Worm (Caenorhabditis elegans) whole organism, L2 larva: ENCODE measurements around the gene pkd-2.

Experiments
- F13H6.1 ChIP-seq: sonication (generic microtip); optimal IDR thresholded peaks from 2 replicates; lab custom pipeline; 2016; ENCODE audit warnings: missing genetic modification characterization, missing compliant biosample characterization
- ZK546.5 ChIP-seq: sonication (generic microtip); optimal IDR thresholded peaks from 2 replicates; lab custom pipeline; 2017; ENCODE audit warnings: missing biosample characterization, missing genetic modification characterization
- alr-1 ChIP-seq: fragments of 150-350 bp; optimal IDR thresholded peaks from 2 replicates; lab custom pipeline; 2014; ENCODE audit warnings: missing biosample characterization, missing genetic modification characterization
- aly-2 ChIP-seq: fragments of 150-350 bp; optimal IDR thresholded peaks from 2 replicates; lab custom pipeline; 2014; ENCODE audit warnings: missing biosample characterization, missing genetic modification characterization
- ama-1 ChIP-seq: fragments of 150-350 bp; optimal IDR thresholded peaks from 2 replicates; lab custom pipeline; 2018; ENCODE audit warnings: inconsistent platforms
- blmp-1 ChIP-seq: sonication (generic microtip); optimal IDR thresholded peaks from 2 replicates; lab custom pipeline; 2017; ENCODE audit warnings: missing genetic modification characterization, mild to moderate bottlenecking, missing compliant biosample characterization, antibody characterized with exemption, moderate library complexity; ENCODE audit not compliant: insufficient read depth
- ceh-16 ChIP-seq: fragments of 150-350 bp; optimal IDR thresholded peaks from 2 replicates; lab custom pipeline; 2014; ENCODE audit warnings: missing biosample characterization, missing genetic modification characterization
- ceh-82 ChIP-seq: fragments of 150-350 bp; optimal IDR thresholded peaks from 2 replicates; lab custom pipeline; 2014; ENCODE audit warnings: missing biosample characterization, missing genetic modification characterization
- elt-1 ChIP-seq: fragments of 150-350 bp; optimal IDR thresholded peaks from 2 replicates; lab custom pipeline; 2014; ENCODE audit warnings: missing biosample characterization, missing genetic modification characterization
- elt-3 ChIP-seq: sonication (generic microtip); optimal IDR thresholded peaks from 2 replicates; lab custom pipeline; 2017; ENCODE audit warnings: missing biosample characterization, missing genetic modification characterization
- lin-11 ChIP-seq: fragments of 150-350 bp; sonication (generic microtip); optimal IDR thresholded peaks from 2 replicates; lab custom pipeline; 2014; ENCODE audit warnings: missing biosample characterization, missing genetic modification characterization, inconsistent platforms, mixed read lengths
- lin-13 ChIP-seq: fragments of 150-350 bp; optimal IDR thresholded peaks from 2 replicates; lab custom pipeline; 2014; ENCODE audit warnings: missing biosample characterization, missing genetic modification reagents, missing genetic modification characterization
- lin-39 ChIP-seq: fragments of 150-350 bp; optimal IDR thresholded peaks from 2 replicates; lab custom pipeline; 2014; ENCODE audit warnings: missing biosample characterization, missing genetic modification reagents, missing genetic modification characterization
- mab-5 ChIP-seq: fragments of 150-350 bp; optimal IDR thresholded peaks from 2 replicates; lab custom pipeline; 2014; ENCODE audit warnings: missing biosample characterization, missing genetic modification characterization
- mbf-1 ChIP-seq: sonication (generic microtip); optimal IDR thresholded peaks from 2 replicates; lab custom pipeline; 2017; ENCODE audit warnings: missing biosample characterization, missing genetic modification characterization
- mdl-1 ChIP-seq, 2 experiments: fragments of 150-350 bp in 1 of 2; sonication (generic microtip) in 1 of 2; optimal IDR thresholded peaks; 2 replicates each; lab custom pipeline; 2017; ENCODE audit warnings: missing biosample characterization in 2 of 2, missing genetic modification characterization in 2 of 2
- nhr-10 ChIP-seq: sonication (generic microtip); optimal IDR thresholded peaks from 2 replicates; lab custom pipeline; 2017; ENCODE audit warnings: missing biosample characterization, missing genetic modification characterization
- nhr-11 ChIP-seq: fragments of 150-350 bp; optimal IDR thresholded peaks from 2 replicates; lab custom pipeline; 2014; ENCODE audit warnings: missing biosample characterization, missing genetic modification characterization
- nhr-129 ChIP-seq: fragments of 150-350 bp; optimal IDR thresholded peaks from 2 replicates; lab custom pipeline; 2014; ENCODE audit warnings: missing biosample characterization, missing genetic modification characterization
- nhr-21 ChIP-seq: fragments of 150-350 bp; optimal IDR thresholded peaks from 2 replicates; lab custom pipeline; 2014; ENCODE audit warnings: missing biosample characterization, missing genetic modification characterization
- nhr-25 ChIP-seq: fragments of 150-350 bp; sonication (generic microtip); optimal IDR thresholded peaks from 3 replicates; lab custom pipeline; 2014; ENCODE audit warnings: missing biosample characterization, missing genetic modification characterization
- nhr-6 ChIP-seq: fragments of 150-350 bp; optimal IDR thresholded peaks from 2 replicates; lab custom pipeline; 2014; ENCODE audit warnings: missing biosample characterization, missing genetic modification characterization
- peb-1 ChIP-seq: fragments of 150-350 bp; optimal IDR thresholded peaks from 2 replicates; lab custom pipeline; 2014; ENCODE audit warnings: missing biosample characterization, missing genetic modification characterization
- sem-4 ChIP-seq: fragments of 150-350 bp; optimal IDR thresholded peaks from 2 replicates; lab custom pipeline; 2014; ENCODE audit warnings: missing biosample characterization, missing genetic modification reagents, missing genetic modification characterization
- skn-1 ChIP-seq: sonication (generic microtip); optimal IDR thresholded peaks from 2 replicates; lab custom pipeline; 2017; ENCODE audit warnings: missing biosample characterization, missing genetic modification characterization
- sma-3 ChIP-seq: sonication (generic microtip); optimal IDR thresholded peaks from 2 replicates; lab custom pipeline; 2016; ENCODE audit warnings: missing genetic modification reagents, missing genetic modification characterization, missing compliant biosample characterization
- sma-9 ChIP-seq, 2 experiments: fragments of 150-350 bp in 1 of 2; sonication (generic microtip) in 1 of 2; optimal IDR thresholded peaks; 2 replicates each; lab custom pipeline; 2014 to 2016; ENCODE audit warnings: missing genetic modification characterization in 2 of 2, mild to moderate bottlenecking in 1 of 2, missing biosample characterization in 1 of 2, missing compliant biosample characterization in 1 of 2, missing genetic modification reagents in 1 of 2, moderate library complexity in 1 of 2
- snpc-4 ChIP-seq: fragments of 150-350 bp; optimal IDR thresholded peaks from 2 replicates; lab custom pipeline; 2014; ENCODE audit warnings: missing biosample characterization, missing genetic modification characterization
- unc-39 ChIP-seq: fragments of 150-350 bp; optimal IDR thresholded peaks from 2 replicates; lab custom pipeline; 2014; ENCODE audit warnings: missing biosample characterization, missing genetic modification characterization
- unc-55 ChIP-seq: fragments of 150-350 bp; sonication (generic microtip); optimal IDR thresholded peaks from 3 replicates; lab custom pipeline; 2014; ENCODE audit warnings: missing biosample characterization, missing genetic modification reagents, missing genetic modification characterization
- unc-62 ChIP-seq: fragments of 150-350 bp; optimal IDR thresholded peaks from 2 replicates; lab custom pipeline; 2014; ENCODE audit warnings: missing biosample characterization, missing genetic modification reagents, missing genetic modification characterization
- zag-1 ChIP-seq: fragments of 150-350 bp; optimal IDR thresholded peaks from 2 replicates; lab custom pipeline; 2014; ENCODE audit warnings: missing biosample characterization, missing genetic modification characterization
- ztf-1 ChIP-seq: fragments of 200-800 bp; sonication (Bioruptor generic); conservative IDR thresholded peaks from 2 replicates; pipeline ENCODE4 v1.3.6; 2022; ENCODE audit warnings: missing genetic modification characterization, missing compliant biosample characterization
- ztf-11 ChIP-seq: sonication (generic microtip); optimal IDR thresholded peaks from 2 replicates; lab custom pipeline; 2017; ENCODE audit warnings: missing biosample characterization, missing genetic modification characterization
- ztf-4 ChIP-seq: fragments of 150-350 bp; optimal IDR thresholded peaks from 2 replicates; lab custom pipeline; 2014; ENCODE audit warnings: missing biosample characterization, missing genetic modification characterization

The pkd-2 gene

ce11 chrIV:15214694-15215093 lies 20.1 kb downstream of the pkd-2 start:
- TF ChIP-seq ZK546.5 (tag; lab: Kevin White, UChicago): no peak
- TF ChIP-seq alr-1 (tag; lab: Kevin White, UChicago): no peak
- no peak for TF ChIP-seq skn-1 (tag; lab: Kevin White, UChicago)
- no peak for TF ChIP-seq nhr-10
- TF ChIP-seq ceh-82 (tag; lab: Kevin White, UChicago): no peak
- no peak for TF ChIP-seq peb-1 (tag; lab: Kevin White, UChicago)
- no peak for TF ChIP-seq sma-9 (GFP tag; optimal IDR thresholded peaks at IDR 0.05; lab: Kevin White, UChicago)
- no peak for TF ChIP-seq sma-9 (tag; optimal IDR thresholded peaks at IDR 0.05; lab: Kevin White, UChicago)
- no peak for TF ChIP-seq nhr-21 (tag; lab: Kevin White, UChicago)
- no peak for TF ChIP-seq lin-13 (GFP tag; lab: Kevin White, UChicago)
- no peak for TF ChIP-seq nhr-129 (tag; lab: Kevin White, UChicago)
- TF ChIP-seq sem-4 (tag; lab: Kevin White, UChicago): no peak
- no peak for TF ChIP-seq sma-3 (GFP tag; lab: Kevin White, UChicago)
- TF ChIP-seq unc-39: no peak
- no peak for TF ChIP-seq unc-55 (GFP tag; lab: Kevin White, UChicago)
- no peak for TF ChIP-seq blmp-1
- TF ChIP-seq elt-3 (tag; lab: Kevin White, UChicago): no peak
- TF ChIP-seq nhr-6: no peak
- TF ChIP-seq ceh-16 (tag; lab: Kevin White, UChicago): no peak
- TF ChIP-seq F13H6.1: no peak

- no peak for TF ChIP-seq alr-1 (tag; lab: Kevin White, UChicago)
- no peak for TF ChIP-seq ZK546.5 (tag; lab: Kevin White, UChicago)
- TF ChIP-seq nhr-25: no peak
- TF ChIP-seq nhr-129 (tag; lab: Kevin White, UChicago): no peak
- TF ChIP-seq lin-11 (tag; lab: Kevin White, UChicago): no peak
- no peak for TF ChIP-seq unc-55 (GFP tag; lab: Kevin White, UChicago)
- no peak for TF ChIP-seq peb-1 (tag; lab: Kevin White, UChicago)
- no peak for TF ChIP-seq unc-62 (GFP tag; lab: Kevin White, UChicago)
- no peak for TF ChIP-seq ztf-4 (tag; lab: Kevin White, UChicago)
- TF ChIP-seq elt-3 (tag; lab: Kevin White, UChicago): no peak
- no peak for TF ChIP-seq snpc-4 (tag; lab: Kevin White, UChicago)
- TF ChIP-seq elt-1 (tag; lab: Kevin White, UChicago): no peak
- no peak for TF ChIP-seq mdl-1 (tag; optimal IDR thresholded peaks at IDR 0.05; lab: Kevin White, UChicago)
- no peak for TF ChIP-seq ztf-11 (tag; lab: Kevin White, UChicago)
- TF ChIP-seq zag-1 (tag; lab: Kevin White, UChicago): no peak
- no peak for TF ChIP-seq sma-9 (GFP tag; optimal IDR thresholded peaks at IDR 0.05; lab: Kevin White, UChicago)
- TF ChIP-seq sma-9 (tag; optimal IDR thresholded peaks at IDR 0.05; lab: Kevin White, UChicago): no peak
Observed at ce11 chrIV:15210482-15210881, 24.3 kb downstream of the pkd-2 start.

ce11 chrIV:15206649-15207048 lies 28.1 kb downstream of the pkd-2 start:
- no peak for TF ChIP-seq ztf-1
- no peak for TF ChIP-seq nhr-25
- TF ChIP-seq snpc-4 (tag; lab: Kevin White, UChicago): no peak
- no peak for TF ChIP-seq mab-5
- TF ChIP-seq unc-62 (GFP tag; lab: Kevin White, UChicago): no peak
- TF ChIP-seq nhr-11 (tag; lab: Kevin White, UChicago): no peak
- no peak for TF ChIP-seq mbf-1 (tag; lab: Kevin White, UChicago)
- no peak for TF ChIP-seq ceh-16 (tag; lab: Kevin White, UChicago)
- TF ChIP-seq elt-1 (tag; lab: Kevin White, UChicago): no peak
- TF ChIP-seq alr-1 (tag; lab: Kevin White, UChicago): no peak
- no peak for TF ChIP-seq blmp-1

DNA sequence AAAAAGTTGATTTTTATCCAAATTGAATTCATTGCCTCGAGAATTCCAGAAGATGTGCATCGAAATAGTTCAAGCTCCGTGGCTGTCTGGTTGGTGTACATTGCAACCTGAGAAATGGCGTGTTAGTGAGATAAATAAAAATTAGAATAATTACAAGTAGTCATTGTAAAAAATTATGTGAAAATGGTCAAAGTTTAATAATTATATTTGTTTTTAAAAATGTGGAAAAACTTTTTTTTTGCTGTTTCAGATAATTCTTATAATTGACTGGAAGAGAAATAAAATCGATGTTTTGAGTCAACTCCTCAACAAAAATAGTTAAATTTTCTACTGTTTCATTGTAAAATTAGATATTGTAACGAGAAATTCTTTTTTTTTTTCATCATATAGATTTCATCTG lies 31.9 kb downstream of the pkd-2 start, which contains the start of gene sra-30:
TSS of gene sra-30 (minus strand) at position 101 of the 400 bp plus-strand sequence.
- TF ChIP-seq ama-1 (lab: Kevin White, UChicago) (no peak), mdl-1 (tag; optimal IDR thresholded peaks at IDR 0.05; lab: Kevin White, UChicago) (no peak), aly-2 (no peak), lin-39 (tag; lab: Kevin White, UChicago) (no peak), nhr-129 (tag; lab: Kevin White, UChicago) (no peak), ztf-4 (tag; lab: Kevin White, UChicago) (no peak)
